Fruit fly (Drosophila melanogaster): Measurements from ENCODE around the gene CG32801.

dm6 chrX:1901605-1902136, 1.3 kb downstream of the CG32801 start, which contains the start of gene Ldaf1:
- no peak for TF ChIP-seq psq (GFP tag; optimal IDR thresholded peaks at IDR 0.05)
- TF ChIP-seq jim (GFP tag; optimal IDR thresholded peaks at IDR 0.05): no peak
- TF ChIP-seq Dfd (GFP tag; optimal IDR thresholded peaks at IDR 0.05): no peak
- TF ChIP-seq lola (GFP tag; optimal IDR thresholded peaks at IDR 0.05): no peak
- no peak for TF ChIP-seq foxo (GFP tag; optimal IDR thresholded peaks at IDR 0.05)
- no peak for TF ChIP-seq Abd-B (GFP tag; optimal IDR thresholded peaks at IDR 0.05)
- no peak for TF ChIP-seq CG32264 (GFP tag; optimal IDR thresholded peaks at IDR 0.05)
- TF ChIP-seq dsf (GFP tag; optimal IDR thresholded peaks at IDR 0.05; ENCODE audit: borderline replicate concordance): no peak
- no peak for TF ChIP-seq Hnf4 (GFP tag; optimal IDR thresholded peaks at IDR 0.05)
- no peak for TF ChIP-seq usp (GFP tag; optimal IDR thresholded peaks at IDR 0.05)
- no peak for TF ChIP-seq fru (GFP tag; optimal IDR thresholded peaks at IDR 0.05)
- TF ChIP-seq CG9705 (GFP tag; optimal IDR thresholded peaks at IDR 0.05): no peak
- no peak for TF ChIP-seq sage (GFP tag; optimal IDR thresholded peaks at IDR 0.05)
- no peak for TF ChIP-seq dmrt93B (GFP tag; optimal IDR thresholded peaks at IDR 0.05)

All from whole organism, wandering third instar larva.